Worm (Caenorhabditis elegans) whole organism, late embryonic: Measurements from ENCODE around the gene srv-16.

Source experiments
- C08G9.2 ChIP-seq: sonication (generic microtip); optimal IDR thresholded peaks from 2 replicates; lab custom pipeline; 2016; ENCODE audit warnings: mild to moderate bottlenecking, missing genetic modification characterization, moderate library complexity, missing compliant biosample characterization
- F13H6.1 ChIP-seq: sonication (generic microtip); optimal IDR thresholded peaks from 2 replicates; lab custom pipeline; 2016; ENCODE audit warnings: missing genetic modification characterization, missing compliant biosample characterization
- K02D7.2 ChIP-seq: sonication (generic microtip); optimal IDR thresholded peaks from 2 replicates; lab custom pipeline; 2017; ENCODE audit warnings: mild to moderate bottlenecking, missing genetic modification characterization, missing compliant biosample characterization
- K09A11.1 ChIP-seq: sonication (generic microtip); optimal IDR thresholded peaks from 2 replicates; lab custom pipeline; 2017; ENCODE audit warnings: antibody characterized with exemption, mild to moderate bottlenecking, missing genetic modification characterization, missing compliant biosample characterization; ENCODE audit not compliant: insufficient read depth
- Y22D7AL.16 ChIP-seq: sonication (generic microtip); optimal IDR thresholded peaks from 2 replicates; lab custom pipeline; 2016; ENCODE audit warnings: missing genetic modification characterization, missing compliant biosample characterization
- ama-1 ChIP-seq: fragments of 150-350 bp; optimal IDR thresholded peaks from 2 replicates; lab custom pipeline; 2014
- ceh-18 ChIP-seq: sonication (generic microtip); optimal IDR thresholded peaks from 2 replicates; lab custom pipeline; 2016; ENCODE audit warnings: missing genetic modification characterization, missing compliant biosample characterization
- ceh-19 ChIP-seq: fragments of 200-800 bp; sonication (Bioruptor generic); optimal IDR thresholded peaks from 2 replicates; lab custom pipeline; 2018; ENCODE audit warnings: mild to moderate bottlenecking, missing genetic modification characterization, missing compliant biosample characterization
- ceh-2 ChIP-seq: sonication (generic microtip); optimal IDR thresholded peaks from 2 replicates; lab custom pipeline; 2016; ENCODE audit warnings: missing genotype, missing genetic modification characterization, missing compliant biosample characterization
- ceh-22 ChIP-seq: sonication (generic microtip); optimal IDR thresholded peaks from 2 replicates; lab custom pipeline; 2017; ENCODE audit warnings: missing biosample characterization, missing genetic modification characterization
- ceh-24 ChIP-seq: sonication (generic microtip); optimal IDR thresholded peaks from 2 replicates; lab custom pipeline; 2016; ENCODE audit warnings: mild to moderate bottlenecking, missing genetic modification characterization, missing compliant biosample characterization
- ceh-6 ChIP-seq: fragments of 200-800 bp; sonication (Bioruptor generic); optimal IDR thresholded peaks from 2 replicates; lab custom pipeline; 2018; ENCODE audit warnings: mild to moderate bottlenecking, missing genetic modification characterization, missing compliant biosample characterization
- ceh-9 ChIP-seq: sonication (generic microtip); optimal IDR thresholded peaks from 2 replicates; lab custom pipeline; 2016; ENCODE audit warnings: mild to moderate bottlenecking, missing genetic modification characterization, inconsistent platforms, missing compliant biosample characterization
- ets-4 ChIP-seq: sonication (generic microtip); optimal IDR thresholded peaks from 2 replicates; lab custom pipeline; 2016; ENCODE audit warnings: missing genetic modification characterization, missing compliant biosample characterization
- fax-1 ChIP-seq: sonication (generic microtip); optimal IDR thresholded peaks from 2 replicates; lab custom pipeline; 2016; ENCODE audit warnings: missing genotype, missing genetic modification characterization, missing compliant biosample characterization
- hlh-15 ChIP-seq: sonication (generic microtip); optimal IDR thresholded peaks from 2 replicates; lab custom pipeline; 2016; ENCODE audit warnings: missing genetic modification characterization, missing compliant biosample characterization
- hlh-30 ChIP-seq: sonication (generic microtip); optimal IDR thresholded peaks from 2 replicates; lab custom pipeline; 2017; ENCODE audit warnings: antibody characterized with exemption, missing genetic modification characterization, missing compliant biosample characterization; ENCODE audit not compliant: insufficient read depth
- hlh-6 ChIP-seq: sonication (generic microtip); optimal IDR thresholded peaks from 2 replicates; lab custom pipeline; 2016; ENCODE audit warnings: missing genotype, missing genetic modification characterization, missing compliant biosample characterization
- lim-6 ChIP-seq: sonication (generic microtip); optimal IDR thresholded peaks from 2 replicates; lab custom pipeline; 2016; ENCODE audit warnings: missing genetic modification characterization, missing compliant biosample characterization
- nfya-1 ChIP-seq: sonication (generic microtip); optimal IDR thresholded peaks from 2 replicates; lab custom pipeline; 2017; ENCODE audit warnings: missing genetic modification characterization, mild to moderate bottlenecking, missing compliant biosample characterization, antibody characterized with exemption, moderate library complexity
- npax-4 ChIP-seq: sonication (generic microtip); optimal IDR thresholded peaks from 2 replicates; lab custom pipeline; 2016; ENCODE audit warnings: missing genetic modification characterization, missing compliant biosample characterization
- odd-2 ChIP-seq: sonication (generic microtip); optimal IDR thresholded peaks from 2 replicates; lab custom pipeline; 2017; ENCODE audit warnings: antibody characterized with exemption, mild to moderate bottlenecking, missing genetic modification characterization, missing compliant biosample characterization
- pag-3 ChIP-seq: sonication (generic microtip); optimal IDR thresholded peaks from 2 replicates; lab custom pipeline; 2016; ENCODE audit warnings: missing compliant biosample characterization, missing genetic modification characterization, borderline replicate concordance
- pat-9 ChIP-seq: fragments of 200-800 bp; sonication (Bioruptor generic); optimal IDR thresholded peaks from 2 replicates; lab custom pipeline; 2018; ENCODE audit warnings: mild to moderate bottlenecking, missing genetic modification characterization, moderate library complexity, missing compliant biosample characterization
- pax-1 ChIP-seq: fragments of 150-350 bp; optimal IDR thresholded peaks from 2 replicates; lab custom pipeline; 2014; ENCODE audit warnings: missing biosample characterization, missing genetic modification characterization
- pha-2 ChIP-seq: sonication (generic microtip); optimal IDR thresholded peaks from 2 replicates; lab custom pipeline; 2017; ENCODE audit warnings: mild to moderate bottlenecking, missing genetic modification characterization, missing compliant biosample characterization
- pros-1 ChIP-seq: fragments of 150-350 bp; optimal IDR thresholded peaks from 2 replicates; lab custom pipeline; 2014; ENCODE audit warnings: missing biosample characterization, missing genetic modification reagents, missing genetic modification characterization
- ref-2 ChIP-seq: sonication (generic microtip); optimal IDR thresholded peaks from 2 replicates; lab custom pipeline; 2016; ENCODE audit warnings: missing genetic modification characterization, missing compliant biosample characterization
- rnt-1 ChIP-seq: sonication (generic microtip); optimal IDR thresholded peaks from 2 replicates; lab custom pipeline; 2016; ENCODE audit warnings: missing genetic modification characterization, missing compliant biosample characterization
- sdc-2 ChIP-seq: sonication (generic microtip); optimal IDR thresholded peaks from 2 replicates; lab custom pipeline; 2016; ENCODE audit warnings: missing genotype, missing genetic modification characterization, missing compliant biosample characterization
- sox-2 ChIP-seq: fragments of 200-800 bp; sonication (Bioruptor generic); IDR thresholded peaks from 2 replicates; pipeline ENCODE4 v1.3.6; 2022; ENCODE audit warnings: missing genetic modification reagents, missing genetic modification characterization, missing compliant biosample characterization
- syd-9 ChIP-seq: sonication (generic microtip); optimal IDR thresholded peaks from 2 replicates; lab custom pipeline; 2016; ENCODE audit warnings: mild to moderate bottlenecking, missing genetic modification characterization, moderate library complexity, missing compliant biosample characterization
- tbx-2 ChIP-seq: sonication (generic microtip); optimal IDR thresholded peaks from 2 replicates; lab custom pipeline; 2016; ENCODE audit warnings: missing genetic modification characterization, missing compliant biosample characterization
- tbx-7 ChIP-seq: sonication (generic microtip); optimal IDR thresholded peaks from 2 replicates; lab custom pipeline; 2016; ENCODE audit warnings: missing genotype, missing genetic modification characterization, missing compliant biosample characterization
- unc-3 ChIP-seq, 2 experiments: fragments of 200-800 bp in 1 of 2; sonication (Bioruptor generic) in 1 of 2; sonication (generic microtip) in 1 of 2; conservative IDR thresholded peaks in 1 of 2; optimal IDR thresholded peaks in 1 of 2; 2 replicates each; pipeline versions ENCODE4 v1.3.6 to Lab custom; 2016 to 2022; ENCODE audit warnings: missing compliant biosample characterization in 2 of 2, missing genetic modification characterization in 2 of 2, missing genetic modification reagents in 1 of 2
- unc-42 ChIP-seq: sonication (generic microtip); optimal IDR thresholded peaks from 2 replicates; lab custom pipeline; 2016; ENCODE audit warnings: missing genotype, missing genetic modification characterization, missing compliant biosample characterization
- unc-55 ChIP-seq: sonication (generic microtip); optimal IDR thresholded peaks from 2 replicates; lab custom pipeline; 2017; ENCODE audit warnings: missing biosample characterization, missing genetic modification reagents, missing genetic modification characterization

srv-16 gene

DNA sequence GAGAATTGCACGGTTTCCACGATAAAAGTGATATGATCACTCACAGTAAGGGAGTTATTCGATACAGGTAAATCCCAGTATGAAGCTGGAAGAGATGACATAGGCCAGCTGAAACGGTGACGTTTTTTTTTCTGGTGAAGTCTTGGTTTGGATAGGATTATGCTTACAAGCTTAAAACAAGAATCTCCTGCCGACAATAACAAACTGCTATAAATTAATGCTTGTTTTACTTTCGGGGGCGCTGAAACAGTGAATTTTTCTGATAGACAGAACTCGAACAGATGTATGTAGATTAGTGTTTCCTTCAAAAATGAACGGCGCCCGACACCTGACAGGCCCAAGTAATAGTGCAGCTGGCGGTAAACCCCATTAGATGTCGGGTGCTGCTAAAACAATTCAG, at the start of gene srv-16:
Gene srv-16 (minus strand): TSS at position 101 of the 400 bp plus-strand sequence.
- no peak for TF ChIP-seq fax-1 (tag; lab: Kevin White, UChicago)
- TF ChIP-seq ceh-6 (GFP tag; lab: Kevin White, UChicago) = no peak
- TF ChIP-seq unc-55 (GFP tag; lab: Kevin White, UChicago) = no peak
- TF ChIP-seq ceh-18 (tag; lab: Kevin White, UChicago) = no peak
- no peak for TF ChIP-seq ama-1 (lab: Kevin White, UChicago)
- no peak for TF ChIP-seq lim-6 (tag; lab: Kevin White, UChicago)
- no peak for TF ChIP-seq pat-9
- no peak for TF ChIP-seq nfya-1 (tag; lab: Kevin White, UChicago)
- TF ChIP-seq tbx-7 (tag; lab: Kevin White, UChicago) = no peak
- TF ChIP-seq ets-4 (tag; lab: Kevin White, UChicago) = no peak
- TF ChIP-seq syd-9 = no peak
- no peak for TF ChIP-seq hlh-15 (tag; lab: Kevin White, UChicago)

- TF ChIP-seq F13H6.1 = no peak
- TF ChIP-seq pax-1 (tag; lab: Kevin White, UChicago) = no peak
- TF ChIP-seq ceh-22 (tag; lab: Kevin White, UChicago) = no peak
- no peak for TF ChIP-seq rnt-1
- TF ChIP-seq ceh-9 (tag; lab: Kevin White, UChicago) = no peak
- TF ChIP-seq pros-1 (tag; lab: Kevin White, UChicago) = no peak
- TF ChIP-seq K09A11.1 (tag; lab: Kevin White, UChicago) = no peak
- TF ChIP-seq ceh-6 (GFP tag; lab: Kevin White, UChicago) = no peak
- TF ChIP-seq Y22D7AL.16 (tag; lab: Kevin White, UChicago) = no peak
- TF ChIP-seq C08G9.2 (tag; lab: Kevin White, UChicago) = no peak
- TF ChIP-seq npax-4 (tag; lab: Kevin White, UChicago) = no peak
- TF ChIP-seq unc-42 (tag; lab: Kevin White, UChicago) = no peak
- no peak for TF ChIP-seq sox-2 (GFP tag; lab: Robert Waterston, UW)
- TF ChIP-seq pag-3 (tag; lab: Kevin White, UChicago) = no peak
- no peak for TF ChIP-seq ceh-24 (tag; lab: Kevin White, UChicago)
- TF ChIP-seq odd-2 (tag; lab: Kevin White, UChicago) = no peak
- no peak for TF ChIP-seq hlh-30 (tag; lab: Kevin White, UChicago)
- TF ChIP-seq, all 69 proteins: peak for 0
Measured at ce11 chrIV:15964307-15964706, 30.6 kb upstream of the srv-16 start, which contains the start of gene Y105C5B.18. Y105C5B.18 (plus strand) TSS chrIV:15964607.

ce11 chrIV:15962801-15963200, 29.1 kb upstream of the srv-16 start, which contains the start of gene Y105C5B.17:
Y105C5B.17 (plus strand) TSS chrIV:15963101.
- TF ChIP-seq K02D7.2 (tag; lab: Kevin White, UChicago) = no peak
- TF ChIP-seq ceh-19 (GFP tag; lab: Kevin White, UChicago) = no peak
- TF ChIP-seq lim-6 (tag; lab: Kevin White, UChicago) = no peak
- no peak for TF ChIP-seq unc-3 (GFP tag; conservative IDR thresholded peaks at IDR 0.05; lab: Robert Waterston, UW)
- TF ChIP-seq unc-3 (tag; optimal IDR thresholded peaks at IDR 0.05; lab: Kevin White, UChicago) = no peak
- no peak for TF ChIP-seq sdc-2 (tag; lab: Kevin White, UChicago)
- TF ChIP-seq ref-2 (tag; lab: Kevin White, UChicago) = no peak
- TF ChIP-seq ceh-24 (tag; lab: Kevin White, UChicago) = no peak
- no peak for TF ChIP-seq odd-2 (tag; lab: Kevin White, UChicago)
- TF ChIP-seq fax-1 (tag; lab: Kevin White, UChicago) = no peak
- TF ChIP-seq pat-9 = no peak
- TF ChIP-seq hlh-6 = no peak
- no peak for TF ChIP-seq tbx-2 (tag; lab: Kevin White, UChicago)
- TF ChIP-seq pha-2 (tag; lab: Kevin White, UChicago) = no peak
- no peak for TF ChIP-seq pax-1 (tag; lab: Kevin White, UChicago)
- TF ChIP-seq ceh-2 (tag; lab: Kevin White, UChicago) = no peak
- TF ChIP-seq ama-1 (lab: Kevin White, UChicago) = no peak
- TF ChIP-seq sox-2 (GFP tag; lab: Robert Waterston, UW) = no peak
